Worm (Caenorhabditis elegans) whole organism, L1 larva: ENCODE results near the gene C44H4.6.

Experiments
- C16A3.4 ChIP-seq: fragments of 150-350 bp; optimal IDR thresholded peaks from 2 replicates; lab custom pipeline; 2014; ENCODE audit warnings: missing biosample characterization, missing genetic modification characterization
- F16B12.6 ChIP-seq: fragments of 150-350 bp; optimal IDR thresholded peaks from 2 replicates; lab custom pipeline; 2014; ENCODE audit warnings: missing biosample characterization, missing genetic modification characterization
- blmp-1 ChIP-seq: fragments of 150-350 bp; optimal IDR thresholded peaks from 2 replicates; lab custom pipeline; 2014; ENCODE audit warnings: missing biosample characterization, missing genetic modification characterization
- ceh-63 ChIP-seq: fragments of 200-800 bp; sonication (Bioruptor generic); optimal IDR thresholded peaks from 2 replicates; lab custom pipeline; 2018; ENCODE audit warnings: mild to moderate bottlenecking, missing genetic modification characterization, missing compliant biosample characterization
- ceh-82 ChIP-seq, 3 experiments: fragments of 150-350 bp in 1 of 3; sonication (generic microtip) in 2 of 3; optimal IDR thresholded peaks; 2 replicates each; lab custom pipeline; 2014 to 2017; ENCODE audit warnings: missing biosample characterization in 3 of 3, missing genetic modification characterization in 3 of 3
- dpl-1 ChIP-seq, 3 experiments: fragments of 150-350 bp in 2 of 3; sonication (generic microtip) in 1 of 3; optimal IDR thresholded peaks; 2 replicates each; lab custom pipeline; 2014 to 2017; ENCODE audit warnings: missing biosample characterization in 3 of 3, missing genetic modification characterization in 3 of 3, missing genetic modification reagents in 3 of 3
- dsc-1 ChIP-seq: sonication (generic microtip); optimal IDR thresholded peaks from 2 replicates; lab custom pipeline; 2016; ENCODE audit warnings: mild to moderate bottlenecking, missing genetic modification characterization, missing compliant biosample characterization
- efl-1 ChIP-seq, 4 experiments: fragments of 150-350 bp; optimal IDR thresholded peaks in 3 of 4; peaks in 1 of 4; 1 replicate in 1 of 4; 2 replicates in 3 of 4; lab custom pipeline; 2014; ENCODE audit warnings: missing biosample characterization in 2 of 4, missing genetic modification characterization in 2 of 4, missing genetic modification reagents in 2 of 4
- elt-2 ChIP-seq: sonication (generic microtip); optimal IDR thresholded peaks from 2 replicates; lab custom pipeline; 2016; ENCODE audit warnings: missing genetic modification characterization, mild to moderate bottlenecking, inconsistent platforms, missing compliant biosample characterization, missing genetic modification reagents
- elt-3 ChIP-seq, 6 experiments: fragments of 150-350 bp in 1 of 6; sonication (generic microtip); optimal IDR thresholded peaks; 2 replicates each; lab custom pipeline; 2017 to 2018; ENCODE audit warnings: missing biosample characterization in 6 of 6, missing genetic modification characterization in 6 of 6, inconsistent platforms in 1 of 6
- ets-5 ChIP-seq: fragments of 200-800 bp; sonication (Bioruptor generic); IDR thresholded peaks from 2 replicates; pipeline ENCODE4 v1.3.6; 2022; ENCODE audit warnings: missing genetic modification characterization, missing compliant biosample characterization
- fkh-10 ChIP-seq: sonication (generic microtip); optimal IDR thresholded peaks from 2 replicates; lab custom pipeline; 2017; ENCODE audit warnings: missing biosample characterization, missing genetic modification reagents, missing genetic modification characterization
- fkh-8 ChIP-seq: sonication (generic microtip); optimal IDR thresholded peaks from 2 replicates; lab custom pipeline; 2016; ENCODE audit warnings: mild to moderate bottlenecking, missing genetic modification characterization, missing compliant biosample characterization
- hlh-17 ChIP-seq: fragments of 200-800 bp; sonication (Bioruptor generic); optimal IDR thresholded peaks from 2 replicates; lab custom pipeline; 2018; ENCODE audit warnings: missing genetic modification characterization, mild to moderate bottlenecking, missing compliant biosample characterization, moderate library complexity, borderline replicate concordance
- hpl-2 ChIP-seq: fragments of 150-350 bp; optimal IDR thresholded peaks from 2 replicates; lab custom pipeline; 2014; ENCODE audit warnings: missing biosample characterization, missing genetic modification reagents, missing genetic modification characterization
- irx-1 ChIP-seq: sonication (generic microtip); optimal IDR thresholded peaks from 2 replicates; lab custom pipeline; 2016; ENCODE audit warnings: missing genetic modification characterization, missing compliant biosample characterization
- isw-1 ChIP-seq: fragments of 200-800 bp; sonication (Bioruptor generic); IDR thresholded peaks from 2 replicates; pipeline ENCODE4 v1.3.6; 2022; ENCODE audit warnings: missing genetic modification characterization, missing compliant biosample characterization
- jun-1 ChIP-seq: fragments of 150-350 bp; optimal IDR thresholded peaks from 2 replicates; lab custom pipeline; 2014; ENCODE audit warnings: missing biosample characterization, missing genetic modification reagents, missing genetic modification characterization
- lin-13 ChIP-seq: fragments of 150-350 bp; optimal IDR thresholded peaks from 2 replicates; lab custom pipeline; 2014; ENCODE audit warnings: missing biosample characterization, missing genetic modification reagents, missing genetic modification characterization
- lin-14 ChIP-seq: fragments of 200-800 bp; sonication (Bioruptor generic); optimal IDR thresholded peaks from 2 replicates; lab custom pipeline; 2018; ENCODE audit warnings: mild to moderate bottlenecking, missing genetic modification characterization, moderate library complexity, missing compliant biosample characterization
- lin-15B ChIP-seq: fragments of 150-350 bp; sonication (generic microtip); optimal IDR thresholded peaks from 3 replicates; lab custom pipeline; 2014; ENCODE audit warnings: missing biosample characterization, missing genetic modification characterization
- lin-35 ChIP-seq, 2 experiments: fragments of 150-350 bp; optimal IDR thresholded peaks; 2 replicates each; lab custom pipeline; 2014; ENCODE audit warnings: missing biosample characterization in 2 of 2, missing genetic modification characterization in 2 of 2, missing genetic modification reagents in 2 of 2
- lsy-2 ChIP-seq, 2 experiments: fragments of 150-350 bp; optimal IDR thresholded peaks; 2 replicates each; lab custom pipeline; 2014; ENCODE audit warnings: missing biosample characterization in 2 of 2, missing genetic modification characterization in 2 of 2
- mdl-1 ChIP-seq, 2 experiments: fragments of 150-350 bp; optimal IDR thresholded peaks; 2 replicates each; lab custom pipeline; 2014 to 2017; ENCODE audit warnings: missing biosample characterization in 2 of 2, missing genetic modification characterization in 2 of 2, inconsistent platforms in 1 of 2
- mep-1 ChIP-seq: fragments of 150-350 bp; optimal IDR thresholded peaks from 2 replicates; lab custom pipeline; 2014; ENCODE audit warnings: missing biosample characterization, missing genetic modification characterization
- nhr-11 ChIP-seq: fragments of 150-350 bp; optimal IDR thresholded peaks from 2 replicates; lab custom pipeline; 2014; ENCODE audit warnings: missing biosample characterization, missing genetic modification characterization
- nhr-12 ChIP-seq: sonication (generic microtip); optimal IDR thresholded peaks from 2 replicates; lab custom pipeline; 2017; ENCODE audit warnings: missing biosample characterization, missing genetic modification characterization
- nhr-19 ChIP-seq: fragments of 200-800 bp; sonication (Bioruptor generic); conservative IDR thresholded peaks from 2 replicates; pipeline ENCODE4 v1.3.6; 2022; ENCODE audit warnings: missing genetic modification characterization, missing compliant biosample characterization
- nhr-20 ChIP-seq: sonication (generic microtip); optimal IDR thresholded peaks from 2 replicates; lab custom pipeline; 2016; ENCODE audit warnings: mild to moderate bottlenecking, missing genetic modification characterization, missing compliant biosample characterization
- nhr-237 ChIP-seq: fragments of 150-350 bp; optimal IDR thresholded peaks from 2 replicates; lab custom pipeline; 2014; ENCODE audit warnings: missing biosample characterization, missing genetic modification characterization
- nhr-47 ChIP-seq: sonication (generic microtip); optimal IDR thresholded peaks from 2 replicates; lab custom pipeline; 2016; ENCODE audit warnings: mild to moderate bottlenecking, missing genetic modification characterization, moderate library complexity, missing compliant biosample characterization
- nhr-71 ChIP-seq: sonication (generic microtip); optimal IDR thresholded peaks from 2 replicates; lab custom pipeline; 2016; ENCODE audit warnings: mild to moderate bottlenecking, missing genetic modification characterization, moderate library complexity, missing compliant biosample characterization
- nhr-76 ChIP-seq: sonication (generic microtip); optimal IDR thresholded peaks from 2 replicates; lab custom pipeline; 2017; ENCODE audit warnings: missing biosample characterization, missing genetic modification characterization
- nhr-84 ChIP-seq: sonication (generic microtip); optimal IDR thresholded peaks from 2 replicates; lab custom pipeline; 2017; ENCODE audit warnings: missing biosample characterization, missing genetic modification characterization
- nhr-85 ChIP-seq: sonication (generic microtip); peaks from one replicate; lab custom pipeline; 2016; ENCODE audit warnings: missing genetic modification characterization, inconsistent platforms, missing compliant biosample characterization
- nhr-90 ChIP-seq: sonication (generic microtip); optimal IDR thresholded peaks from 2 replicates; lab custom pipeline; 2016; ENCODE audit warnings: mild to moderate bottlenecking, missing genetic modification characterization, missing compliant biosample characterization; ENCODE audit not compliant: poor library complexity
- pax-3 ChIP-seq: fragments of 200-800 bp; sonication (Bioruptor generic); optimal IDR thresholded peaks from 2 replicates; lab custom pipeline; 2018; ENCODE audit warnings: mild to moderate bottlenecking, missing genetic modification characterization, moderate library complexity, missing compliant biosample characterization
- rnt-1 ChIP-seq: sonication (generic microtip); optimal IDR thresholded peaks from 2 replicates; lab custom pipeline; 2016; ENCODE audit warnings: mild to moderate bottlenecking, missing genetic modification characterization, moderate library complexity, missing compliant biosample characterization
- skn-1 ChIP-seq: fragments of 150-350 bp; optimal IDR thresholded peaks from 2 replicates; lab custom pipeline; 2014; ENCODE audit warnings: missing biosample characterization, missing genetic modification characterization
- snpc-4 ChIP-seq: fragments of 150-350 bp; optimal IDR thresholded peaks from 2 replicates; lab custom pipeline; 2014; ENCODE audit warnings: missing biosample characterization, missing genetic modification characterization
- snu-23 ChIP-seq: sonication (generic microtip); optimal IDR thresholded peaks from 2 replicates; lab custom pipeline; 2016; ENCODE audit warnings: missing genetic modification characterization, missing compliant biosample characterization
- sup-37 ChIP-seq: fragments of 200-800 bp; sonication (Bioruptor generic); optimal IDR thresholded peaks from 2 replicates; lab custom pipeline; 2018; ENCODE audit warnings: mild to moderate bottlenecking, missing genetic modification characterization, missing compliant biosample characterization
- swsn-7 ChIP-seq: sonication (generic microtip); optimal IDR thresholded peaks from 2 replicates; lab custom pipeline; 2016; ENCODE audit warnings: missing genetic modification characterization, missing compliant biosample characterization
- tbx-2 ChIP-seq: sonication (generic microtip); optimal IDR thresholded peaks from 2 replicates; lab custom pipeline; 2016; ENCODE audit warnings: missing genetic modification characterization, missing compliant biosample characterization
- unc-130 ChIP-seq: fragments of 150-350 bp; optimal IDR thresholded peaks from 2 replicates; lab custom pipeline; 2017; ENCODE audit warnings: missing biosample characterization, missing genetic modification characterization, inconsistent platforms
- unc-86 ChIP-seq: sonication (generic microtip); optimal IDR thresholded peaks from 2 replicates; lab custom pipeline; 2016; ENCODE audit warnings: missing genetic modification characterization, missing compliant biosample characterization
- xbp-1 ChIP-seq: sonication (generic microtip); optimal IDR thresholded peaks from 2 replicates; lab custom pipeline; 2016; ENCODE audit warnings: missing genetic modification characterization, missing compliant biosample characterization
- zip-4 ChIP-seq: fragments of 200-800 bp; sonication (Bioruptor generic); optimal IDR thresholded peaks from 2 replicates; lab custom pipeline; 2018; ENCODE audit warnings: mild to moderate bottlenecking, missing genetic modification characterization, moderate library complexity, missing compliant biosample characterization
- ztf-11 ChIP-seq, 2 experiments: sonication (generic microtip); optimal IDR thresholded peaks; 2 replicates each; lab custom pipeline; 2016 to 2017; ENCODE audit warnings: missing genetic modification characterization in 2 of 2, missing biosample characterization in 1 of 2, missing compliant biosample characterization in 1 of 2
- ztf-4 ChIP-seq: fragments of 150-350 bp; optimal IDR thresholded peaks from 2 replicates; lab custom pipeline; 2014; ENCODE audit warnings: missing biosample characterization, missing genetic modification characterization

Gene C44H4.6

ce11 chrX:14602676-14603075, 3.5 kb upstream of the C44H4.6 start, which contains the start of gene eor-2:
Gene eor-2 (plus strand): TSS chrX:14603017.
- TF ChIP-seq nhr-84 (tag; lab: Kevin White, UChicago), result no peak
- peak; percentile 1 for TF ChIP-seq fkh-10 (GFP tag; lab: Kevin White, UChicago)
- TF ChIP-seq efl-1 (optimal IDR thresholded peaks at IDR 0.05; lab: Kevin White, UChicago), result peak; percentile 24 to 49
- peak; percentile 40 to 93 for TF ChIP-seq efl-1 (GFP tag; optimal IDR thresholded peaks at IDR 0.05 in 1 of 2; lab: Kevin White, UChicago)
- TF ChIP-seq nhr-237 (tag; lab: Kevin White, UChicago), result no peak
- no peak for TF ChIP-seq nhr-11 (tag; lab: Kevin White, UChicago)
- peak; percentile 96 for TF ChIP-seq lin-14 (GFP tag; lab: Kevin White, UChicago)
- TF ChIP-seq lin-35 (GFP tag; optimal IDR thresholded peaks at IDR 0.05; lab: Kevin White, UChicago), result peak; percentile 47 to 81
- TF ChIP-seq F16B12.6 (tag; lab: Kevin White, UChicago), result no peak
- TF ChIP-seq ets-5 (GFP tag; lab: Robert Waterston, UW), result no peak
- TF ChIP-seq ztf-11 (tag; optimal IDR thresholded peaks at IDR 0.05; lab: Kevin White, UChicago), result peak in 1 of 2 experiments; percentile 53
- TF ChIP-seq hlh-17, result no peak
- no peak for TF ChIP-seq sup-37 (GFP tag; lab: Kevin White, UChicago)
- TF ChIP-seq lsy-2 (tag; optimal IDR thresholded peaks at IDR 0.05; lab: Kevin White, UChicago), result peak; percentile 47 to 65
- peak; percentile 5; the same call in 1 of the 2 replicates for TF ChIP-seq isw-1 (GFP tag; lab: Robert Waterston, UW)
- peak; percentile 90 for TF ChIP-seq nhr-85
- no peak for TF ChIP-seq rnt-1 (tag; lab: Kevin White, UChicago)
- TF ChIP-seq snpc-4 (tag; lab: Kevin White, UChicago), result peak; percentile 69
- peak; percentile 66 for TF ChIP-seq tbx-2 (tag; lab: Kevin White, UChicago)
- peak; percentile 10 for TF ChIP-seq lin-13
- peak; percentile 61 for TF ChIP-seq unc-86 (tag; lab: Kevin White, UChicago)
- peak; percentile 12 for TF ChIP-seq skn-1
- peak; percentile 29 to 50 (median 41) for TF ChIP-seq dpl-1 (GFP tag; optimal IDR thresholded peaks at IDR 0.05; lab: Kevin White, UChicago)
- TF ChIP-seq pax-3, result no peak
- peak; percentile 42 for TF ChIP-seq dsc-1 (tag; lab: Kevin White, UChicago)
- TF ChIP-seq C16A3.4 (tag; lab: Kevin White, UChicago), result peak; percentile 16
- TF ChIP-seq snu-23, result peak; percentile 83
- peak; percentile 86 for TF ChIP-seq mep-1 (tag; lab: Kevin White, UChicago)
- TF ChIP-seq hpl-2 (GFP tag; lab: Kevin White, UChicago), result no peak
- TF ChIP-seq ceh-63 (GFP tag; lab: Kevin White, UChicago), result no peak
- peak; percentile 79 for TF ChIP-seq nhr-20 (tag; lab: Kevin White, UChicago)
- peak; percentile 13 for TF ChIP-seq fkh-8 (tag; lab: Kevin White, UChicago)
- TF ChIP-seq elt-2 (tag; lab: Kevin White, UChicago), result peak; percentile 47
- TF ChIP-seq jun-1 (tag; lab: Kevin White, UChicago), result peak; percentile 80
- TF ChIP-seq mdl-1 (tag; optimal IDR thresholded peaks at IDR 0.05; lab: Kevin White, UChicago), result peak; percentile 19 to 96
- TF ChIP-seq nhr-12 (tag; lab: Kevin White, UChicago), result no peak
- TF ChIP-seq nhr-47, result peak; percentile 71
- peak; percentile 68 for TF ChIP-seq swsn-7
- peak; percentile 59 for TF ChIP-seq nhr-19
- peak; percentile 75 for TF ChIP-seq nhr-90 (tag; lab: Kevin White, UChicago)
- peak; percentile 4 for TF ChIP-seq lin-15B (tag; lab: Kevin White, UChicago)
- TF ChIP-seq nhr-76 (tag; lab: Kevin White, UChicago), result no peak
- peak in 2 of 6 experiments; percentile 62 to 77 for TF ChIP-seq elt-3 (tag; optimal IDR thresholded peaks at IDR 0.05; lab: Kevin White, UChicago)
- peak; percentile 23 for TF ChIP-seq irx-1 (tag; lab: Kevin White, UChicago)
- TF ChIP-seq ceh-82 (tag; optimal IDR thresholded peaks at IDR 0.05; lab: Kevin White, UChicago), result peak in 2 of 3 experiments; percentile 40 to 81
- no peak for TF ChIP-seq zip-4 (GFP tag; lab: Kevin White, UChicago)
- TF ChIP-seq xbp-1 (tag; lab: Kevin White, UChicago), result peak; percentile 41
- TF ChIP-seq ztf-4 (tag; lab: Kevin White, UChicago), result peak; percentile 65
- TF ChIP-seq blmp-1 (tag; lab: Kevin White, UChicago), result peak; percentile 78
- peak; percentile 75 for TF ChIP-seq unc-130
- peak; percentile 82 for TF ChIP-seq nhr-71 (tag; lab: Kevin White, UChicago)
